Fruit fly (Drosophila melanogaster) whole organism, embryonic: ENCODE measurements around the gene CG5850.

Experiments
- B-H1 ChIP-seq: fragments of 200-800 bp; sonication (Bioruptor generic); IDR thresholded peaks from 3 replicates; pipeline ENCODE4 v1.3.6; 2022; ENCODE audit warnings: missing biosample characterization, missing genetic modification characterization
- B-H2 ChIP-seq: fragments of 200-800 bp; sonication (Bioruptor generic); optimal IDR thresholded peaks from 2 replicates; lab custom pipeline; 2018; ENCODE audit warnings: missing biosample characterization, mild to moderate bottlenecking, missing genetic modification characterization
- C15 ChIP-seq: fragments of 200-800 bp; sonication (Bioruptor generic); IDR thresholded peaks from 3 replicates; pipeline ENCODE4 v1.3.6; 2022; ENCODE audit warnings: missing biosample characterization, missing genetic modification characterization
- CG10209 ChIP-seq: fragments of 200-800 bp; sonication (Bioruptor generic); optimal IDR thresholded peaks from 3 replicates; lab custom pipeline; 2017; ENCODE audit warnings: missing biosample characterization, mild to moderate bottlenecking, missing genetic modification characterization, missing genetic modification reagents
- CG11560 ChIP-seq: fragments of 200-800 bp; sonication (Bioruptor generic); IDR thresholded peaks from 3 replicates; pipeline ENCODE4 v1.3.6; 2022; ENCODE audit warnings: missing biosample characterization, missing genetic modification characterization
- CG11695 ChIP-seq: fragments of 200-800 bp; sonication (Bioruptor generic); IDR thresholded peaks from 3 replicates; pipeline ENCODE4 v1.3.6; 2022; ENCODE audit warnings: missing biosample characterization, missing genetic modification characterization
- CG12155 ChIP-seq: fragments of 200-800 bp; sonication (Bioruptor generic); optimal IDR thresholded peaks from 3 replicates; lab custom pipeline; 2016; ENCODE audit warnings: missing biosample characterization, missing genetic modification characterization
- CG1233 ChIP-seq: fragments of 200-800 bp; sonication (Bioruptor generic); optimal IDR thresholded peaks from 4 replicates; lab custom pipeline; 2018; ENCODE audit warnings: missing biosample characterization, mild to moderate bottlenecking, missing genetic modification characterization
- CG13775 ChIP-seq: fragments of 200-800 bp; sonication (Bioruptor generic); optimal IDR thresholded peaks from 3 replicates; lab custom pipeline; 2017; ENCODE audit warnings: missing biosample characterization, mild to moderate bottlenecking, missing genetic modification characterization
- CG14965 ChIP-seq: fragments of 200-800 bp; sonication (Bioruptor generic); optimal IDR thresholded peaks from 2 replicates; lab custom pipeline; 2016; ENCODE audit warnings: missing biosample characterization, missing genetic modification characterization, borderline replicate concordance
- CG17829 ChIP-seq: fragments of 200-800 bp; optimal IDR thresholded peaks from 2 replicates; lab custom pipeline; 2019; ENCODE audit warnings: missing biosample characterization, mild to moderate bottlenecking, missing genetic modification characterization, moderate library complexity
- CG2120 ChIP-seq: fragments of 200-800 bp; sonication (Bioruptor generic); optimal IDR thresholded peaks from 3 replicates; lab custom pipeline; 2016; ENCODE audit warnings: missing biosample characterization, missing genetic modification characterization
- CG2202 ChIP-seq: fragments of 200-800 bp; sonication (Bioruptor generic); optimal IDR thresholded peaks from 2 replicates; lab custom pipeline; 2018; ENCODE audit warnings: missing biosample characterization, mild to moderate bottlenecking, missing genetic modification characterization
- CG32772 ChIP-seq: fragments of 200-800 bp; sonication (Bioruptor generic); IDR thresholded peaks from 2 replicates; pipeline ENCODE4 v1.3.6; 2022; ENCODE audit warnings: missing biosample characterization, missing genetic modification characterization
- CG5180 ChIP-seq: fragments of 200-800 bp; sonication (Bioruptor generic); optimal IDR thresholded peaks from 3 replicates; lab custom pipeline; 2017; ENCODE audit warnings: missing biosample characterization, missing genetic modification characterization, mild to moderate bottlenecking, moderate library complexity, missing genetic modification reagents
- CG6254 ChIP-seq: fragments of 200-800 bp; sonication (Bioruptor generic); optimal IDR thresholded peaks from 3 replicates; lab custom pipeline; 2017; ENCODE audit warnings: mild to moderate bottlenecking, missing biosample characterization, missing genetic modification reagents, missing genetic modification characterization
- CG8281 ChIP-seq: fragments of 200-800 bp; sonication (Bioruptor generic); optimal IDR thresholded peaks from 2 replicates; lab custom pipeline; 2018; ENCODE audit warnings: missing biosample characterization, mild to moderate bottlenecking, missing genetic modification characterization, moderate library complexity
- CG8290 ChIP-seq, 3 experiments: fragments of 200-800 bp; sonication (Bioruptor generic); optimal IDR thresholded peaks; 2 replicates each; lab custom pipeline; 2016 to 2019; ENCODE audit warnings: missing biosample characterization in 3 of 3, missing genetic modification characterization in 3 of 3, mild to moderate bottlenecking in 2 of 3, moderate library complexity in 1 of 3
- CG8478 ChIP-seq: fragments of >200 bp; optimal IDR thresholded peaks from 2 replicates; lab custom pipeline; 2018
- D ChIP-seq, 2 experiments: fragments of 200-800 bp in 1 of 2; fragments of >200 bp in 1 of 2; sonication (Bioruptor generic) in 1 of 2; optimal IDR thresholded peaks; 2 replicates in 1 of 2; 3 replicates in 1 of 2; lab custom pipeline; 2017; ENCODE audit warnings: mild to moderate bottlenecking in 1 of 2, missing biosample characterization in 1 of 2, missing genetic modification characterization in 1 of 2, missing genetic modification reagents in 1 of 2
- Doc2 ChIP-seq: fragments of 200-800 bp; sonication (Bioruptor generic); IDR thresholded peaks from 2 replicates; pipeline ENCODE4 v1.3.6; 2022; ENCODE audit warnings: missing biosample characterization, missing genetic modification characterization
- Drgx ChIP-seq: fragments of 200-800 bp; sonication (Bioruptor generic); IDR thresholded peaks from 2 replicates; pipeline ENCODE4 v1.3.6; 2022; ENCODE audit warnings: missing biosample characterization, missing genetic modification characterization
- Ets65A ChIP-seq: fragments of 200-800 bp; sonication (Bioruptor generic); peaks from one replicate; lab custom pipeline; 2016; ENCODE audit warnings: missing biosample characterization, missing genetic modification characterization
- Fer1 ChIP-seq: fragments of 200-800 bp; sonication (Bioruptor generic); optimal IDR thresholded peaks from 2 replicates; lab custom pipeline; 2017; ENCODE audit warnings: missing biosample characterization, mild to moderate bottlenecking, missing genetic modification characterization
- HLH3B ChIP-seq: fragments of 200-800 bp; sonication (Bioruptor generic); IDR thresholded peaks from 2 replicates; pipeline ENCODE4 v1.3.6; 2022; ENCODE audit warnings: missing biosample characterization, missing genetic modification characterization
- NFAT ChIP-seq: fragments of 200-800 bp; sonication (Bioruptor generic); IDR thresholded peaks from 2 replicates; pipeline ENCODE4 v1.3.6; 2022; ENCODE audit warnings: missing biosample characterization, missing genetic modification characterization
- NfI ChIP-seq: fragments of 200-800 bp; sonication (Bioruptor generic); optimal IDR thresholded peaks from 3 replicates; lab custom pipeline; 2018; ENCODE audit warnings: missing biosample characterization, mild to moderate bottlenecking, missing genetic modification characterization, moderate library complexity
- Ravus ChIP-seq: fragments of 200-800 bp; sonication (Bioruptor generic); IDR thresholded peaks from 2 replicates; pipeline ENCODE4 v1.3.6; 2022; ENCODE audit warnings: missing biosample characterization, missing genetic modification characterization
- Rfx ChIP-seq: fragments of 200-800 bp; sonication (Bioruptor generic); IDR thresholded peaks from 2 replicates; pipeline ENCODE4 v1.3.6; 2022; ENCODE audit warnings: missing biosample characterization, missing genetic modification characterization
- Rx ChIP-seq: fragments of 200-800 bp; sonication (Bioruptor generic); IDR thresholded peaks from 2 replicates; pipeline ENCODE4 v1.3.6; 2022; ENCODE audit warnings: missing biosample characterization, missing genetic modification characterization
- amos ChIP-seq: fragments of 200-800 bp; sonication (Bioruptor generic); IDR thresholded peaks from 2 replicates; pipeline ENCODE4 v1.3.6; 2022; ENCODE audit warnings: missing biosample characterization, missing genetic modification characterization; ENCODE audit not compliant: partially characterized antibody
- bcd ChIP-seq: fragments of 200-800 bp; sonication (Bioruptor generic); optimal IDR thresholded peaks from 2 replicates; lab custom pipeline; 2017; ENCODE audit warnings: missing biosample characterization, mild to moderate bottlenecking, missing genetic modification characterization
- cato ChIP-seq: fragments of 200-800 bp; sonication (Bioruptor generic); optimal IDR thresholded peaks from 2 replicates; lab custom pipeline; 2016; ENCODE audit warnings: missing biosample characterization, missing genetic modification characterization, borderline replicate concordance
- chm ChIP-seq: fragments of 200-800 bp; sonication (Bioruptor generic); IDR thresholded peaks from 2 replicates; pipeline ENCODE4 v1.3.6; 2022; ENCODE audit warnings: missing biosample characterization, missing genetic modification characterization
- fd64A ChIP-seq: fragments of 200-800 bp; sonication (Bioruptor generic); optimal IDR thresholded peaks from 3 replicates; lab custom pipeline; 2018; ENCODE audit warnings: missing biosample characterization, mild to moderate bottlenecking, missing genetic modification characterization
- grau ChIP-seq: fragments of 200-800 bp; optimal IDR thresholded peaks from 3 replicates; lab custom pipeline; 2019; ENCODE audit warnings: missing biosample characterization, mild to moderate bottlenecking, missing genetic modification characterization, moderate library complexity
- klu ChIP-seq: fragments of 200-800 bp; sonication (Bioruptor generic); IDR thresholded peaks from 2 replicates; pipeline ENCODE4 v1.3.6; 2022; ENCODE audit warnings: missing biosample characterization, missing genetic modification characterization
- lilli ChIP-seq: fragments of 200-800 bp; sonication (Bioruptor generic); optimal IDR thresholded peaks from 3 replicates; lab custom pipeline; 2016; ENCODE audit warnings: missing biosample characterization, missing genetic modification characterization
- nerfin-2 ChIP-seq: fragments of 200-800 bp; sonication (Bioruptor generic); IDR thresholded peaks from 2 replicates; pipeline ENCODE4 v1.3.6; 2022; ENCODE audit warnings: missing biosample characterization, missing genetic modification characterization; ENCODE audit not compliant: partially characterized antibody
- pfk ChIP-seq: fragments of 200-800 bp; sonication (Bioruptor generic); optimal IDR thresholded peaks from 2 replicates; lab custom pipeline; 2018; ENCODE audit warnings: missing biosample characterization, mild to moderate bottlenecking, missing genetic modification characterization, moderate library complexity
- schlank ChIP-seq: fragments of 200-800 bp; sonication (Bioruptor generic); optimal IDR thresholded peaks from 2 replicates; lab custom pipeline; 2018; ENCODE audit warnings: missing biosample characterization, mild to moderate bottlenecking, missing genetic modification characterization
- scrt ChIP-seq: fragments of 200-800 bp; sonication (Bioruptor generic); optimal IDR thresholded peaks from 2 replicates; lab custom pipeline; 2018; ENCODE audit warnings: missing biosample characterization, mild to moderate bottlenecking, missing genetic modification characterization, moderate library complexity
- sens ChIP-seq: fragments of 200-800 bp; sonication (Bioruptor generic); peaks from one replicate; lab custom pipeline; 2016; ENCODE audit warnings: missing biosample characterization, missing genetic modification characterization
- slbo ChIP-seq: fragments of 200-800 bp; sonication (Bioruptor generic); IDR thresholded peaks from 2 replicates; pipeline ENCODE4 v1.3.6; 2022; ENCODE audit warnings: missing biosample characterization, missing genetic modification characterization
- so ChIP-seq: fragments of 200-800 bp; sonication (Bioruptor generic); IDR thresholded peaks from 3 replicates; pipeline ENCODE4 v1.3.6; 2022; ENCODE audit warnings: missing biosample characterization, missing genetic modification characterization
- sug ChIP-seq: fragments of 200-800 bp; optimal IDR thresholded peaks from 2 replicates; lab custom pipeline; 2019; ENCODE audit warnings: missing biosample characterization, mild to moderate bottlenecking, missing genetic modification characterization, moderate library complexity
- unpg ChIP-seq: fragments of 200-800 bp; sonication (Bioruptor generic); optimal IDR thresholded peaks from 3 replicates; lab custom pipeline; 2018; ENCODE audit warnings: missing biosample characterization, mild to moderate bottlenecking, missing genetic modification characterization, moderate library complexity
- zfh2 ChIP-seq: fragments of 200-800 bp; sonication (Bioruptor generic); optimal IDR thresholded peaks from 2 replicates; lab custom pipeline; 2016; ENCODE audit warnings: missing biosample characterization, missing genetic modification characterization

Gene CG5850

dm6 chr2L:9915011-9915850 is 48.5 kb downstream of the CG5850 start, which contains the start of gene yip2 (continued):
- TF ChIP-seq NfI (GFP tag; lab: Kevin White, UChicago): peak; percentile 58
- peak; percentile 69 for TF ChIP-seq lilli (GFP tag; lab: Kevin White, UChicago)
- peak; percentile 59 for TF ChIP-seq CG6254 (GFP tag; lab: Kevin White, UChicago)
- TF ChIP-seq nerfin-2 (GFP tag; lab: Robert Waterston, UW): no peak
- TF ChIP-seq CG32772 (GFP tag; lab: Robert Waterston, UW): no peak
- peak; percentile 80; the same call in 2 of the 3 replicates for TF ChIP-seq so (GFP tag; lab: Robert Waterston, UW)
- peak; percentile 60; the same call in 1 of the 2 replicates for TF ChIP-seq NFAT
- TF ChIP-seq B-H2 (GFP tag; lab: Kevin White, UChicago): peak; percentile 66
- no peak for TF ChIP-seq Doc2 (GFP tag; lab: Robert Waterston, UW)
- TF ChIP-seq CG8281 (tag; lab: Kevin White, UChicago): no peak
- TF ChIP-seq CG2202 (tag; lab: Kevin White, UChicago): no peak
- TF ChIP-seq CG13775 (GFP tag; lab: Kevin White, UChicago): peak; percentile 17
- TF ChIP-seq pfk (GFP tag; lab: Kevin White, UChicago): peak; percentile 36
- peak; percentile 67 for TF ChIP-seq zfh2 (GFP tag; lab: Kevin White, UChicago)
- TF ChIP-seq CG12155 (GFP tag; lab: Kevin White, UChicago): peak; percentile 15
- TF ChIP-seq Ets65A (GFP tag; lab: Kevin White, UChicago): peak; percentile 26
- peak; percentile 46 for TF ChIP-seq bcd
- TF ChIP-seq CG8290 (GFP tag; optimal IDR thresholded peaks at IDR 0.05; lab: Kevin White, UChicago): no peak
- TF ChIP-seq CG8290 (tag; optimal IDR thresholded peaks at IDR 0.05; lab: Kevin White, UChicago): peak in 1 of 2 experiments; percentile 86
- no peak for TF ChIP-seq CG14965 (GFP tag; lab: Kevin White, UChicago)
- no peak; the same call in 1 of the 2 replicates for TF ChIP-seq amos (GFP tag; lab: Robert Waterston, UW)
- no peak for TF ChIP-seq fd64A (GFP tag; lab: Kevin White, UChicago)
- TF ChIP-seq sug (tag; lab: Kevin White, UChicago): peak; percentile 95
- TF ChIP-seq CG2120 (GFP tag; lab: Kevin White, UChicago): peak; percentile 83
- peak; percentile 23 for TF ChIP-seq CG17829 (tag; lab: Kevin White, UChicago)
- TF ChIP-seq schlank (tag; lab: Kevin White, UChicago): peak; percentile 21
- no peak for TF ChIP-seq klu
- peak; percentile 69 for TF ChIP-seq unpg (GFP tag; lab: Kevin White, UChicago)
- no peak for TF ChIP-seq cato
- TF ChIP-seq Fer1 (GFP tag; lab: Kevin White, UChicago): peak; percentile 72
- TF ChIP-seq Rfx (GFP tag; lab: Robert Waterston, UW): peak; percentile 81
- TF ChIP-seq Drgx (GFP tag; lab: Robert Waterston, UW): peak; percentile 95
- TF ChIP-seq CG10209: peak; percentile 51
- peak; percentile 51 for TF ChIP-seq scrt (GFP tag; lab: Kevin White, UChicago)
- TF ChIP-seq B-H1: no peak; the same call in 2 of the 3 replicates
- TF ChIP-seq Rx (GFP tag; lab: Robert Waterston, UW): no peak
- peak; percentile 65 for TF ChIP-seq HLH3B (GFP tag; lab: Robert Waterston, UW)
- TF ChIP-seq CG8478 (lab: Kevin White, UChicago): no peak
- TF ChIP-seq CG5180: peak; percentile 29
- peak; percentile 83 for TF ChIP-seq sens (GFP tag; lab: Kevin White, UChicago)
- peak; percentile 63 for TF ChIP-seq CG11695 (GFP tag; lab: Robert Waterston, UW)
- TF ChIP-seq C15 (GFP tag; lab: Robert Waterston, UW): no peak
- no peak for TF ChIP-seq Ravus
- TF ChIP-seq grau: peak; percentile 70
- no peak for TF ChIP-seq D (optimal IDR thresholded peaks at IDR 0.05; lab: Kevin White, UChicago)
- no peak for TF ChIP-seq D (GFP tag; optimal IDR thresholded peaks at IDR 0.05; lab: Kevin White, UChicago)
- no peak for TF ChIP-seq CG1233 (GFP tag; lab: Kevin White, UChicago)
- TF ChIP-seq slbo (GFP tag; lab: Robert Waterston, UW): peak; percentile 75
- TF ChIP-seq CG11560 (tag; lab: Robert Waterston, UW): no peak
- peak; percentile 64; the same call in 1 of the 2 replicates for TF ChIP-seq chm (GFP tag; lab: Robert Waterston, UW)
